Fruit fly (Drosophila melanogaster) whole organism, wandering third instar larva: ENCODE data around the gene CG13601.

Experiments used
- Abd-B ChIP-seq: fragments of >200 bp; optimal IDR thresholded peaks from 2 replicates; lab custom pipeline; 2017; ENCODE audit warnings: missing biosample characterization, missing genetic modification characterization
- CG32264 ChIP-seq: fragments of 200-800 bp; sonication (Bioruptor generic); optimal IDR thresholded peaks from 2 replicates; lab custom pipeline; 2016; ENCODE audit warnings: missing biosample characterization, missing genetic modification characterization
- CG9705 ChIP-seq: fragments of 200-800 bp; sonication (Bioruptor generic); optimal IDR thresholded peaks from 2 replicates; lab custom pipeline; 2018; ENCODE audit warnings: missing biosample characterization, mild to moderate bottlenecking, missing genetic modification characterization
- CrebA ChIP-seq: fragments of 200-800 bp; sonication (Bioruptor generic); optimal IDR thresholded peaks from 2 replicates; lab custom pipeline; 2016; ENCODE audit warnings: missing biosample characterization, mild to moderate bottlenecking, missing genetic modification characterization, borderline replicate concordance
- Dfd ChIP-seq: fragments of >200 bp; optimal IDR thresholded peaks from 2 replicates; lab custom pipeline; 2017; ENCODE audit warnings: missing biosample characterization, missing genetic modification characterization
- Dif ChIP-seq: fragments of 200-275, 200-300 bp; sonication (Bioruptor generic); optimal IDR thresholded peaks from 2 replicates; lab custom pipeline; 2018; ENCODE audit warnings: missing biosample characterization, missing genetic modification characterization; ENCODE audit not compliant: partially characterized antibody
- GATAd ChIP-seq: sonication (Bioruptor generic); optimal IDR thresholded peaks from 2 replicates; lab custom pipeline; 2016; ENCODE audit warnings: missing biosample characterization, missing genetic modification characterization
- HLH106 ChIP-seq: fragments of 200-800 bp; optimal IDR thresholded peaks from 3 replicates; lab custom pipeline; 2019; ENCODE audit warnings: missing biosample characterization, mild to moderate bottlenecking, missing genetic modification characterization, moderate library complexity
- Hnf4 ChIP-seq: fragments of 200-800 bp; sonication (Bioruptor generic); optimal IDR thresholded peaks from 2 replicates; lab custom pipeline; 2016; ENCODE audit warnings: missing biosample characterization, mild to moderate bottlenecking, missing genetic modification characterization
- Hr78 ChIP-seq: fragments of >200 bp; optimal IDR thresholded peaks from 2 replicates; lab custom pipeline; 2017; ENCODE audit warnings: missing biosample characterization, missing genetic modification characterization
- Hr83 ChIP-seq: fragments of 200-300 bp; sonication (Bioruptor generic); optimal IDR thresholded peaks from 2 replicates; lab custom pipeline; 2016; ENCODE audit warnings: missing biosample characterization, mild to moderate bottlenecking, missing genetic modification characterization, moderate library complexity; ENCODE audit not compliant: poor library complexity, severe bottlenecking
- Jra ChIP-seq: sonication (Bioruptor generic); optimal IDR thresholded peaks from 2 replicates; lab custom pipeline; 2016; ENCODE audit warnings: missing biosample characterization, missing genetic modification characterization
- Mio ChIP-seq: sonication (Bioruptor generic); optimal IDR thresholded peaks from 2 replicates; lab custom pipeline; 2016; ENCODE audit warnings: missing biosample characterization, missing genetic modification characterization
- Myc ChIP-seq: fragments of >200 bp; optimal IDR thresholded peaks from 2 replicates; lab custom pipeline; 2017
- N ChIP-seq: fragments of >200 bp; optimal IDR thresholded peaks from 2 replicates; lab custom pipeline; 2018; ENCODE audit warnings: missing biosample characterization, missing external identifiers, missing genetic modification characterization
- OdsH ChIP-seq: fragments of 200-800 bp; sonication (Bioruptor generic); optimal IDR thresholded peaks from 2 replicates; lab custom pipeline; 2016; ENCODE audit warnings: missing biosample characterization, mild to moderate bottlenecking, missing genetic modification characterization
- Rel ChIP-seq, 2 experiments: fragments of 200-800 bp; sonication (Bioruptor generic) in 1 of 2; optimal IDR thresholded peaks; 2 replicates in 1 of 2; 3 replicates in 1 of 2; lab custom pipeline; 2016 to 2019; ENCODE audit warnings: mild to moderate bottlenecking in 2 of 2, missing biosample characterization in 2 of 2, missing genetic modification characterization in 2 of 2, moderate library complexity in 1 of 2
- Sp1 ChIP-seq: fragments of 200-800 bp; sonication (Bioruptor generic); optimal IDR thresholded peaks from 3 replicates; lab custom pipeline; 2019; ENCODE audit warnings: missing biosample characterization, mild to moderate bottlenecking, missing genetic modification characterization, moderate library complexity
- Vsx2 ChIP-seq: fragments of 200-300, 225-300 bp; sonication (Bioruptor generic); optimal IDR thresholded peaks from 2 replicates; lab custom pipeline; 2018; ENCODE audit warnings: missing biosample characterization, missing genetic modification characterization; ENCODE audit not compliant: partially characterized antibody
- br ChIP-seq: fragments of 200-800 bp; sonication (Bioruptor generic); optimal IDR thresholded peaks from 2 replicates; lab custom pipeline; 2016; ENCODE audit warnings: missing biosample characterization, missing genetic modification characterization
- brk ChIP-seq: fragments of 200-800 bp; sonication (Bioruptor generic); optimal IDR thresholded peaks from 2 replicates; lab custom pipeline; 2016; ENCODE audit warnings: missing biosample characterization, mild to moderate bottlenecking, missing genetic modification characterization
- dl ChIP-seq, 2 experiments: fragments of 175-275, 200-275 bp in 1 of 2; fragments of 200-275 bp in 1 of 2; sonication (Bioruptor generic); optimal IDR thresholded peaks; lab custom pipeline; 2018; ENCODE audit warnings: mild to moderate bottlenecking in 2 of 2, missing biosample characterization in 2 of 2, missing genetic modification characterization in 2 of 2, moderate library complexity in 2 of 2; ENCODE audit not compliant: partially characterized antibody in 2 of 2, insufficient read depth in 1 of 2
- dmrt93B ChIP-seq: fragments of 200-800 bp; sonication (Bioruptor generic); optimal IDR thresholded peaks from 2 replicates; lab custom pipeline; 2018; ENCODE audit warnings: missing biosample characterization, mild to moderate bottlenecking, missing genetic modification characterization
- dsf ChIP-seq: sonication (Bioruptor generic); optimal IDR thresholded peaks from 2 replicates; lab custom pipeline; 2016; ENCODE audit warnings: missing biosample characterization, missing genetic modification characterization, borderline replicate concordance
- ey ChIP-seq: fragments of 200-800 bp; sonication (Bioruptor generic); optimal IDR thresholded peaks from 2 replicates; lab custom pipeline; 2016; ENCODE audit warnings: missing biosample characterization, missing genetic modification characterization
- foxo ChIP-seq, 2 experiments: fragments of 200-800 bp; sonication (Bioruptor generic); optimal IDR thresholded peaks; 2 replicates in 1 of 2; 3 replicates in 1 of 2; lab custom pipeline; 2016 to 2017; ENCODE audit warnings: missing biosample characterization in 2 of 2, missing genetic modification characterization in 2 of 2
- fru ChIP-seq: fragments of 200-800 bp; sonication (Bioruptor generic); optimal IDR thresholded peaks from 3 replicates; lab custom pipeline; 2016; ENCODE audit warnings: missing biosample characterization, mild to moderate bottlenecking, missing genetic modification characterization
- h ChIP-seq: fragments of 200-800 bp; sonication (Bioruptor generic); optimal IDR thresholded peaks from 3 replicates; lab custom pipeline; 2016; ENCODE audit warnings: missing biosample characterization, mild to moderate bottlenecking, missing genetic modification characterization
- jim ChIP-seq: fragments of 175-275, 200-325 bp; sonication (Bioruptor generic); optimal IDR thresholded peaks from 2 replicates; lab custom pipeline; 2016; ENCODE audit warnings: missing biosample characterization, mild to moderate bottlenecking, missing genetic modification characterization
- lola ChIP-seq: fragments of >200 bp; optimal IDR thresholded peaks from 2 replicates; lab custom pipeline; 2017; ENCODE audit warnings: missing biosample characterization, missing genetic modification characterization
- pan ChIP-seq: fragments of >200 bp; optimal IDR thresholded peaks from 2 replicates; lab custom pipeline; 2017
- psq ChIP-seq: fragments of 200-800 bp; sonication (Bioruptor generic); optimal IDR thresholded peaks from 3 replicates; lab custom pipeline; 2017; ENCODE audit warnings: missing biosample characterization, mild to moderate bottlenecking, missing genetic modification characterization, moderate library complexity
- rgr ChIP-seq: fragments of 200-800 bp; sonication (Bioruptor generic); optimal IDR thresholded peaks from 3 replicates; lab custom pipeline; 2016; ENCODE audit warnings: missing biosample characterization, mild to moderate bottlenecking, missing genetic modification characterization
- sage ChIP-seq: fragments of 200-800 bp; sonication (Bioruptor generic); optimal IDR thresholded peaks from 2 replicates; lab custom pipeline; 2016; ENCODE audit warnings: missing biosample characterization, mild to moderate bottlenecking, missing genetic modification characterization
- sv ChIP-seq: fragments of 200-800 bp; sonication (Bioruptor generic); optimal IDR thresholded peaks from 3 replicates; lab custom pipeline; 2016; ENCODE audit warnings: missing biosample characterization, missing genetic modification characterization
- tai ChIP-seq: sonication (Bioruptor generic); optimal IDR thresholded peaks from 2 replicates; lab custom pipeline; 2016; ENCODE audit warnings: missing biosample characterization, missing genetic modification characterization
- usp ChIP-seq: fragments of >200 bp; optimal IDR thresholded peaks from 2 replicates; lab custom pipeline; 2017; ENCODE audit warnings: missing biosample characterization, missing genetic modification characterization
- woc ChIP-seq: sonication (Bioruptor generic); optimal IDR thresholded peaks from 2 replicates; lab custom pipeline; 2016; ENCODE audit warnings: missing biosample characterization, mild to moderate bottlenecking, missing genetic modification characterization

The CG13601 gene

dm6 chr3R:23915967-23916366 lies 11.5 kb downstream of the CG13601 start (continued):
- TF ChIP-seq h (GFP tag; lab: Kevin White, UChicago) = peak; percentile 85
- TF ChIP-seq CG32264 (GFP tag; lab: Kevin White, UChicago) = peak; percentile 40
- TF ChIP-seq foxo (GFP tag; optimal IDR thresholded peaks at IDR 0.05; lab: Kevin White, UChicago) = peak in 1 of 2 experiments; percentile 85
- TF ChIP-seq sage = peak; percentile 59
- TF ChIP-seq dmrt93B (GFP tag; lab: Kevin White, UChicago) = peak; percentile 71

dm6 chr3R:23915042-23915428 lies 12.4 kb downstream of the CG13601 start:
- TF ChIP-seq rgr (GFP tag; lab: Kevin White, UChicago) (peak; percentile 95), psq (GFP tag; lab: Kevin White, UChicago) (peak; percentile 89), Mio (GFP tag; lab: Kevin White, UChicago) (no peak), Dfd (GFP tag; lab: Kevin White, UChicago) (no peak), woc (GFP tag; lab: Kevin White, UChicago) (peak; percentile 90), Vsx2 (GFP tag; lab: Kevin White, UChicago) (no peak), OdsH (peak; percentile 95), fru (GFP tag; lab: Kevin White, UChicago) (peak; percentile 94), dmrt93B (GFP tag; lab: Kevin White, UChicago) (peak; percentile 86), brk (GFP tag; lab: Kevin White, UChicago) (peak; percentile 89), sv (no peak), foxo (GFP tag; optimal IDR thresholded peaks at IDR 0.05; lab: Kevin White, UChicago) (peak in 1 of 2 experiments; percentile 95), Rel (GFP tag; optimal IDR thresholded peaks at IDR 0.05; lab: Kevin White, UChicago) (peak; percentile 79), Rel (tag; optimal IDR thresholded peaks at IDR 0.05; lab: Kevin White, UChicago) (peak; percentile 68), Sp1 (GFP tag; lab: Kevin White, UChicago) (peak; percentile 94), ey (peak; percentile 93), dl (GFP tag; optimal IDR thresholded peaks at IDR 0.05; lab: Kevin White, UChicago; ENCODE audit: insufficient read depth in 1 of 2, partially characterized antibody in 2 of 2) (no peak), CG9705 (GFP tag; lab: Kevin White, UChicago) (peak; percentile 80), tai (GFP tag; lab: Kevin White, UChicago) (peak; percentile 88), jim (GFP tag; lab: Kevin White, UChicago) (no peak), Myc (no peak), Hr78 (no peak), br (GFP tag; lab: Kevin White, UChicago) (peak; percentile 94), N (GFP tag; lab: Kevin White, UChicago) (no peak), Dif (GFP tag; lab: Kevin White, UChicago) (no peak), h (GFP tag; lab: Kevin White, UChicago) (peak; percentile 95), dsf (GFP tag; lab: Kevin White, UChicago) (peak; percentile 82), HLH106 (peak; percentile 94), Jra (peak; percentile 71), Hr83 (GFP tag; lab: Kevin White, UChicago) (no peak), Hnf4 (peak; percentile 92), GATAd (peak; percentile 19), lola (GFP tag; lab: Kevin White, UChicago) (no peak), sage (peak; percentile 93), CrebA (GFP tag; lab: Kevin White, UChicago) (peak; percentile 48), pan (no peak), usp (GFP tag; lab: Kevin White, UChicago) (no peak), CG32264 (GFP tag; lab: Kevin White, UChicago) (peak; percentile 80), Abd-B (no peak)
